Fruit fly (Drosophila melanogaster) whole organism, adult: ENCODE results near the gene CG45493.
"Not testable (repeated sequence)": the region's sequence is repeated elsewhere in the genome, so short reads cannot be mapped to it uniquely, and the experiment has no call there.

Experiments
- CG11617 ChIP-seq: fragments of 200-800 bp; sonication (Bioruptor generic); optimal IDR thresholded peaks from 2 replicates; lab custom pipeline; 2017; ENCODE audit warnings: mild to moderate bottlenecking, missing biosample characterization, missing genetic modification reagents, missing genetic modification characterization
- CG12768 ChIP-seq: fragments of 200-800 bp; sonication (Bioruptor generic); optimal IDR thresholded peaks from 2 replicates; lab custom pipeline; 2017; ENCODE audit warnings: missing biosample characterization, missing genetic modification characterization, mild to moderate bottlenecking, moderate library complexity, missing genetic modification reagents
- CG14711 ChIP-seq: fragments of 200-800 bp; sonication (Bioruptor generic); optimal IDR thresholded peaks from 2 replicates; lab custom pipeline; 2018; ENCODE audit warnings: missing biosample characterization, mild to moderate bottlenecking, missing genetic modification characterization, moderate library complexity
- CG1620 ChIP-seq: fragments of 200-800 bp; sonication (Bioruptor generic); optimal IDR thresholded peaks from 2 replicates; lab custom pipeline; 2016; ENCODE audit warnings: missing biosample characterization, missing genetic modification characterization
- CG33017 ChIP-seq: fragments of 200-800 bp; sonication (Bioruptor generic); optimal IDR thresholded peaks from 2 replicates; lab custom pipeline; 2018; ENCODE audit warnings: missing biosample characterization, mild to moderate bottlenecking, missing genetic modification characterization, moderate library complexity
- CG5204 ChIP-seq: fragments of 200-800 bp; sonication (Bioruptor generic); optimal IDR thresholded peaks from 2 replicates; lab custom pipeline; 2016; ENCODE audit warnings: missing biosample characterization, missing genetic modification characterization
- CG7045 ChIP-seq: fragments of 200-800 bp; sonication (Bioruptor generic); optimal IDR thresholded peaks from 2 replicates; lab custom pipeline; 2017; ENCODE audit warnings: missing biosample characterization, mild to moderate bottlenecking, missing genetic modification characterization
- CG7101 ChIP-seq: fragments of 200-800 bp; sonication (Bioruptor generic); optimal IDR thresholded peaks from 2 replicates; lab custom pipeline; 2018; ENCODE audit warnings: missing biosample characterization, mild to moderate bottlenecking, missing genetic modification characterization, moderate library complexity
- Clk ChIP-seq: fragments of 200-800 bp; sonication (Bioruptor generic); optimal IDR thresholded peaks from 2 replicates; lab custom pipeline; 2017; ENCODE audit warnings: missing biosample characterization, missing genetic modification characterization
- Hr96 ChIP-seq: fragments of 200-800 bp; sonication (Bioruptor generic); optimal IDR thresholded peaks from 2 replicates; lab custom pipeline; 2016; ENCODE audit warnings: missing biosample characterization, missing genetic modification characterization
- bab1 ChIP-seq: fragments of 200-800 bp; sonication (Bioruptor generic); optimal IDR thresholded peaks from 3 replicates; lab custom pipeline; 2019; ENCODE audit warnings: missing biosample characterization, mild to moderate bottlenecking, missing genetic modification characterization, moderate library complexity
- cic ChIP-seq: fragments of 200-800 bp; sonication (Bioruptor generic); optimal IDR thresholded peaks from 2 replicates; lab custom pipeline; 2017; ENCODE audit warnings: missing biosample characterization, mild to moderate bottlenecking, missing genetic modification characterization, moderate library complexity
- kay ChIP-seq: fragments of 200-800 bp; sonication (Bioruptor generic); peaks from one replicate; lab custom pipeline; 2016; ENCODE audit warnings: missing biosample characterization, missing genetic modification characterization, borderline replicate concordance
- ovo ChIP-seq: fragments of 200-800 bp; sonication (Bioruptor generic); optimal IDR thresholded peaks from 2 replicates; lab custom pipeline; 2016; ENCODE audit warnings: missing biosample characterization, missing genetic modification characterization
- pad ChIP-seq: fragments of 200-800 bp; sonication (Bioruptor generic); optimal IDR thresholded peaks from 3 replicates; lab custom pipeline; 2017; ENCODE audit warnings: missing biosample characterization, missing genetic modification characterization, mild to moderate bottlenecking, moderate library complexity, missing genetic modification reagents
- tj ChIP-seq: fragments of 200-800 bp; sonication (Bioruptor generic); optimal IDR thresholded peaks from 3 replicates; lab custom pipeline; 2017; ENCODE audit warnings: missing biosample characterization, mild to moderate bottlenecking, missing genetic modification characterization, moderate library complexity
- toe ChIP-seq: fragments of 200-800 bp; sonication (Bioruptor generic); optimal IDR thresholded peaks from 2 replicates; lab custom pipeline; 2016; ENCODE audit warnings: missing biosample characterization, missing genetic modification characterization

The CG45493 gene

DNA sequence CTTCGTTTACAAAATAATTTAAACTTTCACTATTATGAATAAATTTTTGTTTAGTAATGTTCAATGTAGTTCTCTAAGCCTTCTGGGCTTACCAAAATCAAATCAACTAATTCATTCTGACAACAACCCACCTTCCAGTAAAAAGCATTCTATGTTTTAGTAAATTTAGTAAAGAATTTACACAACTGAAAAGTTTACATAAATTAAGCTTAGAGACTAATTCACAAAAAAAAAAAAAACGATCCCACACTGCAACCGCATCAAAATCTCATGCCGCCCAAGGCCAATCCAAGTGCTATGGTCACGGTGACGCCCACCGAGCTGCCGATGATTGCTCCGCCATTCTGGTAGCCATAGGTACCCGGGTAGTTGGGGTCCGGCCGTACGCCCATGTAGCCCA, at the start of gene CG45493:
CG45493 (minus strand) TSS at position 101 of the 400 bp plus-strand sequence.
- TF ChIP-seq pad, Hr96, toe (GFP tag; lab: Kevin White, UChicago): not testable (repeated sequence)

DNA sequence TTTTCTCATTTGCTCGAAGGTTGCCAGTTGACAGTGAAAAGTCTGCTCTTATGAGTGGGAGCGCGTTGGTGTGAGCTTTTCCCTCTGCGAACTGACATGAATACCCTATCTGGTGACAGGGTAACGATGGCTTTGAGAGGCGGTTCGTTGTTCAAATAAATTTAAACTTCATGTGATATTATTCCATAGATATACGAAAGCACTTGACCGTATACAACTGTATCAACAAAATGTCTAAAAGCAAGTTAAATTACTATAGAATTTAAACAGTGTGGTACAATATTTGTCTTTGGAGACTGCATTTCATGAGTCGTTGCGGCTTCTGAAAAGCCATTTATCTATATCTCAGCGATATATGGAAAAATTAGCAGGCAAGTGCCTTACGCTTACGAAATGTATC, 15.5 kb upstream of the CG45493 start:
- TF ChIP-seq CG5204 (peak; percentile 25), CG33017 (tag; lab: Kevin White, UChicago) (peak; percentile 28), CG1620 (GFP tag; lab: Kevin White, UChicago) (no peak), Hr96 (GFP tag; lab: Kevin White, UChicago) (peak; percentile 0), CG11617 (GFP tag; lab: Kevin White, UChicago) (peak; percentile 23)

DNA sequence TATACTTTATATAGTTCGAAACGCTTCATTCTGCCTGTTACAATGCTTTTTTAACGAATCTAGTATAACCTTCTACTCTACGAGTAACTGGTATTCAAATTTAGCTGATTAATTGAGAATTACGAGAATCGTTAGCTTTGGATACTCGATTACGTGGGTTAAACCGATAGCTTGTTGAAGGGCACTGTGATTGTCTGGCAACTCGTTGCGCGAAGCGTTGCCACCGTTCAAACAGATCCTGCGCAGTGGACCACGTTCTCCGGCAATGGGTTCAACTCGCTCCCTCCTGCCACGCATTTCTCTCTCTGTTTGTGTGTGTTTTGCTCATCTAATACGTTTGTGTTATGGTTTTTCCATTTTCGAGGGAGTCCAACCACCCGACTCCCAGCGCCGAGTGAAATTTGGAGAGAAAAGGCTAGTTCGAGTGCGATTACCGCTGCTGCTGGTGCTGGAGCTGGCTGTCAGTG, 12.2 kb upstream of the CG45493 start, which contains the start of gene Nep3:
Nep3 (plus strand) TSS at position 417 of the 467 bp plus-strand sequence.
- TF ChIP-seq toe (GFP tag; lab: Kevin White, UChicago) (no peak), cic (GFP tag; lab: Kevin White, UChicago) (no peak), CG12768 (no peak), CG7045 (GFP tag; lab: Kevin White, UChicago) (no peak), tj (no peak)

DNA sequence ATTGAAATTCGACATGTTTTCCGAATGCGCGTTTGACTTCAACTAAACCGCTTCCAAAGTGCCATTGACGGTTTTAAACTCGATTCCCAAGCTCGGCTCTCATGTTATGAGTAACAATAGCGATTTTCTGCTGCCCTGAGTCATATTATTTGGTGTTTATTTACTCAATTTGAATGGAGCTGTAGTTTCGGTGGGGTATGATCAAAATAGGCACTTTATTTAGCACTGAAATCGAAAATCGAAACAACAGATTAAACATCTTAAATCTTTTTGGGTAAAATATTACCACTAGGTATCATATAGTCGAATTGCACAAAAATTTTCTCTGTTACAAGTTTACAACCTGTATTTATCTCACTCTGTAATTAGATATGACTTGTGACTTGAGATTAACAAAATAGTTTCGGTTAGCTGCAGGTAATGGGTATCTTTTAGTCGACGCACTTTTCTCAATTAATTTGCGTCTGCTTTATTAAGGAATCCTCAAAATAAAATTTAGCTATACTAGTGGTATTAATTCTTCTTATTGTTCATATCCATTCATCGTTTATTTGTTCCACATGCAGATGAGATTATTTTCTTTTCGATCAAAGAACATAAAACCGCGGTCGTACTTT, 10.8 kb upstream of the CG45493 start, which contains the start of gene CG12655:
CG12655 (minus strand) TSS at position 51 of the 617 bp plus-strand sequence.
- TF ChIP-seq CG7101 (tag; lab: Kevin White, UChicago) (no peak), CG14711 (no peak), cic (GFP tag; lab: Kevin White, UChicago) (no peak), CG12768 (no peak), bab1 (GFP tag; lab: Kevin White, UChicago) (no peak), CG33017 (tag; lab: Kevin White, UChicago) (no peak), pad (GFP tag; lab: Kevin White, UChicago) (no peak), tj (no peak), CG5204 (no peak), CG11617 (GFP tag; lab: Kevin White, UChicago) (no peak), toe (GFP tag; lab: Kevin White, UChicago) (no peak), kay (GFP tag; lab: Kevin White, UChicago) (no peak)

DNA sequence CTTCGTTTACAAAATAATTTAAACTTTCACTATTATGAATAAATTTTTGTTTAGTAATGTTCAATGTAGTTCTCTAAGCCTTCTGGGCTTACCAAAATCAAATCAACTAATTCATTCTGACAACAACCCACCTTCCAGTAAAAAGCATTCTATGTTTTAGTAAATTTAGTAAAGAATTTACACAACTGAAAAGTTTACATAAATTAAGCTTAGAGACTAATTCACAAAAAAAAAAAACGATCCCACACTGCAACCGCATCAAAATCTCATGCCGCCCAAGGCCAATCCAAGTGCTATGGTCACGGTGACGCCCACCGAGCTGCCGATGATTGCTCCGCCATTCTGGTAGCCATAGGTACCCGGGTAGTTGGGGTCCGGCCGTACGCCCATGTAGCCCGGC, 9.6 kb upstream of the CG45493 start, which contains the start of gene CG43784:
CG43784 (minus strand) TSS at position 101 of the 400 bp plus-strand sequence.
- TF ChIP-seq CG11617 (GFP tag; lab: Kevin White, UChicago); CG33017 (tag; lab: Kevin White, UChicago); kay (GFP tag; lab: Kevin White, UChicago): not testable (repeated sequence)

DNA sequence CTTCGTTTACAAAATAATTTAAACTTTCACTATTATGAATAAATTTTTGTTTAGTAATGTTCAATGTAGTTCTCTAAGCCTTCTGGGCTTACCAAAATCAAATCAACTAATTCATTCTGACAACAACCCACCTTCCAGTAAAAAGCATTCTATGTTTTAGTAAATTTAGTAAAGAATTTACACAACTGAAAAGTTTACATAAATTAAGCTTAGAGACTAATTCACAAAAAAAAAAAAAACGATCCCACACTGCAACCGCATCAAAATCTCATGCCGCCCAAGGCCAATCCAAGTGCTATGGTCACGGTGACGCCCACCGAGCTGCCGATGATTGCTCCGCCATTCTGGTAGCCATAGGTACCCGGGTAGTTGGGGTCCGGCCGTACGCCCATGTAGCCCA, 4.8 kb upstream of the CG45493 start, which contains the start of gene CG45494:
CG45494 (minus strand) TSS at position 101 of the 400 bp plus-strand sequence.
- not testable (repeated sequence) for TF ChIP-seq ovo (GFP tag; lab: Kevin White, UChicago); CG5204; tj

DNA sequence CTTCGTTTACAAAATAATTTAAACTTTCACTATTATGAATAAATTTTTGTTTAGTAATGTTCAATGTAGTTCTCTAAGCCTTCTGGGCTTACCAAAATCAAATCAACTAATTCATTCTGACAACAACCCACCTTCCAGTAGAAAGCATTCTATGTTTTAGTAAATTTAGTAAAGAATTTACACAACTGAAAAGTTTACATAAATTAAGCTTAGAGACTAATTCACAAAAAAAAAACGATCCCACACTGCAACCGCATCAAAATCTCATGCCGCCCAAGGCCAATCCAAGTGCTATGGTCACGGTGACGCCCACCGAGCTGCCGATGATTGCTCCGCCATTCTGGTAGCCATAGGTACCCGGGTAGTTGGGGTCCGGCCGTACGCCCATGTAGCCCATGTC, 4.6 kb downstream of the CG45493 start, which contains the start of gene CG45492:
CG45492 (minus strand) TSS at position 101 of the 400 bp plus-strand sequence.
- TF ChIP-seq toe, CG1620, Clk (GFP tag; lab: Kevin White, UChicago): not testable (repeated sequence)

DNA sequence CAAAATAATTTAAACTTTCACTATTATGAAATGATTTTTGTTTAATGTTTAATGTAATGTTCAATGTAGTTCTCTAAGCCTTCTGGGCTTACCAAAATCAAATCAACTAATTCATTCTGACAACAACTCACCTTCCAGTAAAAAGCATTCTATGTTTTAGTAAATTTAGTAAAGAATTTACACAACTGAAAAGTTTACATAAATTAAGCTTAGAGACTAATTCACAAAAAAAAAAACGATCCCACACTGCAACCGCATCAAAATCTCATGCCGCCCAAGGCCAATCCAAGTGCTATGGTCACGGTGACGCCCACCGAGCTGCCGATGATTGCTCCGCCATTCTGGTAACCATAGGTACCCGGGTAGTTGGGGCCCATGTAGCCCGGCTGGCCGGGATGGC, 9.8 kb downstream of the CG45493 start, which contains the start of gene CG45491:
CG45491 (minus strand) TSS at position 101 of the 400 bp plus-strand sequence.
- not testable (repeated sequence) for TF ChIP-seq CG5204; CG7045 (GFP tag; lab: Kevin White, UChicago); CG7101 (tag; lab: Kevin White, UChicago)

DNA sequence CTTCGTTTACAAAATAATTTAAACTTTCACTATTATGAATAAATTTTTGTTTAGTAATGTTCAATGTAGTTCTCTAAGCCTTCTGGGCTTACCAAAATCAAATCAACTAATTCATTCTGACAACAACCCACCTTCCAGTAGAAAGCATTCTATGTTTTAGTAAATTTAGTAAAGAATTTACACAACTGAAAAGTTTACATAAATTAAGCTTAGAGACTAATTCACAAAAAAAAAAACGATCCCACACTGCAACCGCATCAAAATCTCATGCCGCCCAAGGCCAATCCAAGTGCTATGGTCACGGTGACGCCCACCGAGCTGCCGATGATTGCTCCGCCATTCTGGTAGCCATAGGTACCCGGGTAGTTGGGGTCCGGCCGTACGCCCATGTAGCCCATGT, 14.5 kb downstream of the CG45493 start, which contains the start of gene CG45490:
CG45490 (minus strand) TSS at position 101 of the 400 bp plus-strand sequence.
- TF ChIP-seq CG5204; Clk (GFP tag; lab: Kevin White, UChicago); CG12768: not testable (repeated sequence)
